2 fruit fly cellular contexts compared by ENCODE assay signal in genomic region chrX:12356093-12356492, dm6.
TF ChIP-seq lines count a peak whose summit lies in the region.

No protein-coding gene starts in this region.

- no peak for TF ChIP-seq CTCF in whole organism, embryonic (GFP tag; optimal IDR thresholded peaks at IDR 0.05; lab: Kevin White, UChicago)

TF ChIP-seq in whole organism, embryonic, 481 proteins besides CTCF, POLR2A, EP300 and RAD21:
- TF ChIP-seq Hr39 (optimal IDR thresholded peaks at IDR 0.05; lab: Kevin White, UChicago) (peak; percentile 83), CG8944 (GFP tag; optimal IDR thresholded peaks at IDR 0.05; lab: Kevin White, UChicago) (no peak), Dbx (GFP tag; IDR thresholded peaks at IDR 0.05; lab: Robert Waterston, UW) (no peak)

TF ChIP-seq in whole organism, wandering third instar larva, 38 proteins besides CTCF, POLR2A, EP300 and RAD21:
- TF ChIP-seq Dfd (GFP tag; optimal IDR thresholded peaks at IDR 0.05; lab: Kevin White, UChicago) (peak; percentile 89), Jra (GFP tag; optimal IDR thresholded peaks at IDR 0.05; lab: Kevin White, UChicago) (no peak)

Comparison
In these comparisons a context has a peak if more than half of its experiments do, and no peak if none do; other contexts are left out.
1. Of the 10 proteins assayed by ChIP-seq in both whole organism, embryonic and whole organism, wandering third instar larva: peak only in whole organism, embryonic: none; only in whole organism, wandering third instar larva: Dfd; in both: none; in neither: 9.